Worm (Caenorhabditis elegans) whole organism, L2 larva: ENCODE measurements around the gene B0035.3.

Experiments used
- F13H6.1 ChIP-seq: sonication (generic microtip); optimal IDR thresholded peaks from 2 replicates; lab custom pipeline; 2016; ENCODE audit warnings: missing genetic modification characterization, missing compliant biosample characterization
- ZK546.5 ChIP-seq: sonication (generic microtip); optimal IDR thresholded peaks from 2 replicates; lab custom pipeline; 2017; ENCODE audit warnings: missing biosample characterization, missing genetic modification characterization
- aly-2 ChIP-seq: fragments of 150-350 bp; optimal IDR thresholded peaks from 2 replicates; lab custom pipeline; 2014; ENCODE audit warnings: missing biosample characterization, missing genetic modification characterization
- ama-1 ChIP-seq: fragments of 150-350 bp; optimal IDR thresholded peaks from 2 replicates; lab custom pipeline; 2018; ENCODE audit warnings: inconsistent platforms
- blmp-1 ChIP-seq: sonication (generic microtip); optimal IDR thresholded peaks from 2 replicates; lab custom pipeline; 2017; ENCODE audit warnings: missing genetic modification characterization, mild to moderate bottlenecking, missing compliant biosample characterization, antibody characterized with exemption, moderate library complexity; ENCODE audit not compliant: insufficient read depth
- dmd-4 ChIP-seq: sonication (generic microtip); optimal IDR thresholded peaks from 2 replicates; lab custom pipeline; 2017; ENCODE audit warnings: missing biosample characterization, missing genetic modification characterization
- egl-27 ChIP-seq: sonication (generic microtip); optimal IDR thresholded peaks from 3 replicates; lab custom pipeline; 2017; ENCODE audit warnings: missing biosample characterization, missing genetic modification reagents, missing genetic modification characterization
- elt-3 ChIP-seq: sonication (generic microtip); optimal IDR thresholded peaks from 2 replicates; lab custom pipeline; 2017; ENCODE audit warnings: missing biosample characterization, missing genetic modification characterization
- fos-1 ChIP-seq: fragments of 150-350 bp; optimal IDR thresholded peaks from 2 replicates; lab custom pipeline; 2014; ENCODE audit warnings: missing biosample characterization, missing genetic modification characterization
- nhr-12 ChIP-seq: fragments of 150-350 bp; optimal IDR thresholded peaks from 2 replicates; lab custom pipeline; 2014; ENCODE audit warnings: missing biosample characterization, missing genetic modification characterization
- snpc-4 ChIP-seq: fragments of 150-350 bp; optimal IDR thresholded peaks from 2 replicates; lab custom pipeline; 2014; ENCODE audit warnings: missing biosample characterization, missing genetic modification characterization
- unc-55 ChIP-seq: fragments of 150-350 bp; sonication (generic microtip); optimal IDR thresholded peaks from 3 replicates; lab custom pipeline; 2014; ENCODE audit warnings: missing biosample characterization, missing genetic modification reagents, missing genetic modification characterization
- ztf-11 ChIP-seq: sonication (generic microtip); optimal IDR thresholded peaks from 2 replicates; lab custom pipeline; 2017; ENCODE audit warnings: missing biosample characterization, missing genetic modification characterization

DNA sequence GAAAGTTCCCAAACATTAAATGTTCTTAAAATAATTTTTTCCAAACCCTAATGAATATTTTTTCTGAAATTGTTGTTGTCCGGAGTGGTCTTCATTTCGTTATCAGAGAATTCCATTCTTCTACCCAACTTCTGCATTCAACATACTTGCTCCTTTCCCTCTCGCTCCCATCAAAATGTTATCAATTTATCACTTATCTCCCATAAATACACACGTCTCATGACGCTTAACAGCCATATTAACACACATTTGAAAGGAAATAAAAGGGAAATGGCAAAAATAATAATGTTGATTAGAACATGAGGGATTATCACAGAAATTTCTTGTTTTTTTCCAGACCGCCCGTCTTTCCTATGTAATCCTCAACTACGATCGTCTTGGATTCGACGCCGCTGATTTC is 25.8 kb downstream of the B0035.3 start:
- TF ChIP-seq F13H6.1 (tag; lab: Kevin White, UChicago) (no peak), aly-2 (tag; lab: Kevin White, UChicago) (no peak), nhr-12 (tag; lab: Kevin White, UChicago) (no peak), ztf-11 (tag; lab: Kevin White, UChicago) (no peak), elt-3 (tag; lab: Kevin White, UChicago) (no peak), dmd-4 (tag; lab: Kevin White, UChicago) (no peak), egl-27 (no peak), fos-1 (tag; lab: Kevin White, UChicago) (peak; percentile 98), unc-55 (GFP tag; lab: Kevin White, UChicago) (no peak), snpc-4 (tag; lab: Kevin White, UChicago) (no peak), blmp-1 (tag; lab: Kevin White, UChicago) (no peak), ama-1 (lab: Kevin White, UChicago) (no peak), ZK546.5 (tag; lab: Kevin White, UChicago) (no peak)
